Worm (Caenorhabditis elegans): ENCODE results near the gene F55C9.3.
"Not testable (repeated sequence)": the region's sequence is repeated elsewhere in the genome, so short reads cannot be mapped to it uniquely, and the experiment has no call there.

F55C9.3 gene

ce11 chrV:19317058-19317457, 29.1 kb upstream of the F55C9.3 start, which contains the start of gene srh-208:
Gene srh-208, plus strand, starts transcription at chrV:19317358.
- TF ChIP-seq fkh-10 (GFP tag; optimal IDR thresholded peaks at IDR 0.05); hmg-11 (tag; optimal IDR thresholded peaks at IDR 0.05); ceh-16 (tag; optimal IDR thresholded peaks at IDR 0.05): not testable (repeated sequence)

- TF ChIP-seq R02D3.7 (tag; optimal IDR thresholded peaks at IDR 0.05) = no peak
- no peak for TF ChIP-seq nhr-28 (tag; optimal IDR thresholded peaks at IDR 0.05)
- TF ChIP-seq nhr-12 (tag; optimal IDR thresholded peaks at IDR 0.05) = no peak
- TF ChIP-seq nhr-77 (tag; optimal IDR thresholded peaks at IDR 0.05) = no peak
- no peak for TF ChIP-seq unc-62 (GFP tag; optimal IDR thresholded peaks at IDR 0.05)
- no peak for TF ChIP-seq ceh-82 (tag; optimal IDR thresholded peaks at IDR 0.05)
- no peak for TF ChIP-seq egl-5 (tag; optimal IDR thresholded peaks at IDR 0.05)
- no peak for TF ChIP-seq ZK546.5 (tag; optimal IDR thresholded peaks at IDR 0.05)
- TF ChIP-seq zag-1 (tag; optimal IDR thresholded peaks at IDR 0.05) = no peak
- no peak for TF ChIP-seq tbx-2 (tag; optimal IDR thresholded peaks at IDR 0.05)
- no peak for TF ChIP-seq nhr-76 (tag; optimal IDR thresholded peaks at IDR 0.05)
- TF ChIP-seq nhr-23 (tag; optimal IDR thresholded peaks at IDR 0.05) = no peak
- no peak for TF ChIP-seq elt-2 (tag; optimal IDR thresholded peaks at IDR 0.05)
- TF ChIP-seq eor-1 (tag; optimal IDR thresholded peaks at IDR 0.05) = no peak
- no peak for TF ChIP-seq pqm-1 (tag; optimal IDR thresholded peaks at IDR 0.05)
- no peak for TF ChIP-seq ceh-9 (tag; optimal IDR thresholded peaks at IDR 0.05)
- no peak for TF ChIP-seq snpc-4 (tag; optimal IDR thresholded peaks at IDR 0.05)
- TF ChIP-seq nhr-67 (tag; optimal IDR thresholded peaks at IDR 0.05) = no peak
- no peak for TF ChIP-seq pha-4 (tag; optimal IDR thresholded peaks at IDR 0.05)
- no peak for TF ChIP-seq hmg-11 (tag; optimal IDR thresholded peaks at IDR 0.05)
These were observed 25.0 kb upstream of the F55C9.3 start, which contains the start of gene fbxb-64 for ce11 chrV:19312975-19313374. Gene fbxb-64, plus strand, starts transcription at chrV:19313275.

- no peak for TF ChIP-seq nhr-23 (tag; optimal IDR thresholded peaks at IDR 0.05)
- TF ChIP-seq ztf-11 (tag; optimal IDR thresholded peaks at IDR 0.05) = no peak
- TF ChIP-seq nhr-28 (tag; optimal IDR thresholded peaks at IDR 0.05) = no peak
- TF ChIP-seq fkh-10 (GFP tag; optimal IDR thresholded peaks at IDR 0.05) = no peak
- TF ChIP-seq ZK546.5 (tag; optimal IDR thresholded peaks at IDR 0.05) = no peak
- TF ChIP-seq nhr-237 (tag; optimal IDR thresholded peaks at IDR 0.05) = no peak
- TF ChIP-seq ztf-4 (tag; optimal IDR thresholded peaks at IDR 0.05) = no peak
- TF ChIP-seq lsy-12 (tag; optimal IDR thresholded peaks at IDR 0.05) = no peak
- no peak for TF ChIP-seq pha-4 (tag; optimal IDR thresholded peaks at IDR 0.05)
- no peak for TF ChIP-seq skn-1 (tag; optimal IDR thresholded peaks at IDR 0.05)
- no peak for TF ChIP-seq eor-1 (tag; optimal IDR thresholded peaks at IDR 0.05)
- TF ChIP-seq egl-5 (tag; optimal IDR thresholded peaks at IDR 0.05) = no peak
- no peak for TF ChIP-seq tbx-2 (tag; optimal IDR thresholded peaks at IDR 0.05)
- TF ChIP-seq ceh-28 (tag; optimal IDR thresholded peaks at IDR 0.05) = no peak
- no peak for TF ChIP-seq nhr-12 (tag; optimal IDR thresholded peaks at IDR 0.05)
- no peak for TF ChIP-seq pqm-1 (tag; optimal IDR thresholded peaks at IDR 0.05)
- TF ChIP-seq zag-1 (tag; optimal IDR thresholded peaks at IDR 0.05) = no peak
- TF ChIP-seq snpc-4 (tag; optimal IDR thresholded peaks at IDR 0.05) = no peak
These were observed 23.4 kb upstream of the F55C9.3 start, which contains the start of gene C43D7.8 for ce11 chrV:19311391-19311790. Gene C43D7.8, minus strand, starts transcription at chrV:19311491.

ce11 chrV:19309591-19309990, 21.6 kb upstream of the F55C9.3 start, which contains the start of gene F55C9.11:
Gene F55C9.11, minus strand, starts transcription at chrV:19309691.
- no peak for TF ChIP-seq ceh-9 (tag; optimal IDR thresholded peaks at IDR 0.05)
- TF ChIP-seq ama-1 (optimal IDR thresholded peaks at IDR 0.05) = no peak
- TF ChIP-seq nhr-67 (tag; optimal IDR thresholded peaks at IDR 0.05) = no peak
- no peak for TF ChIP-seq ZK546.5 (tag; optimal IDR thresholded peaks at IDR 0.05)
- no peak for TF ChIP-seq nhr-12 (tag; optimal IDR thresholded peaks at IDR 0.05)
- TF ChIP-seq ztf-4 (tag; optimal IDR thresholded peaks at IDR 0.05) = no peak
- TF ChIP-seq aly-2 (tag; optimal IDR thresholded peaks at IDR 0.05) = no peak
- TF ChIP-seq ceh-82 (tag; optimal IDR thresholded peaks at IDR 0.05) = no peak
- no peak for TF ChIP-seq unc-62 (GFP tag; optimal IDR thresholded peaks at IDR 0.05)
- TF ChIP-seq snpc-4 (tag; optimal IDR thresholded peaks at IDR 0.05) = no peak
- TF ChIP-seq tbx-2 (tag; optimal IDR thresholded peaks at IDR 0.05) = no peak
- TF ChIP-seq elt-3 (tag; optimal IDR thresholded peaks at IDR 0.05) = no peak
- TF ChIP-seq lsy-12 (tag; optimal IDR thresholded peaks at IDR 0.05) = no peak
- no peak for TF ChIP-seq mdl-1 (tag; optimal IDR thresholded peaks at IDR 0.05)
- no peak for TF ChIP-seq eor-1 (tag; optimal IDR thresholded peaks at IDR 0.05)
- TF ChIP-seq elt-1 (tag; optimal IDR thresholded peaks at IDR 0.05) = no peak
- TF ChIP-seq nhr-237 (tag; optimal IDR thresholded peaks at IDR 0.05) = no peak

- TF ChIP-seq fos-1 (tag; optimal IDR thresholded peaks at IDR 0.05) (no peak), nhr-237 (tag; optimal IDR thresholded peaks at IDR 0.05) (no peak), nhr-28 (tag; optimal IDR thresholded peaks at IDR 0.05) (no peak), fkh-10 (GFP tag; optimal IDR thresholded peaks at IDR 0.05) (no peak), unc-39 (tag; optimal IDR thresholded peaks at IDR 0.05) (no peak), pqm-1 (tag; optimal IDR thresholded peaks at IDR 0.05) (no peak), egl-27 (tag; optimal IDR thresholded peaks at IDR 0.05) (no peak), ztf-11 (tag; optimal IDR thresholded peaks at IDR 0.05) (no peak), elt-2 (tag; optimal IDR thresholded peaks at IDR 0.05) (no peak), R02D3.7 (tag; optimal IDR thresholded peaks at IDR 0.05) (no peak), ceh-16 (tag; optimal IDR thresholded peaks at IDR 0.05) (no peak), nhr-12 (tag; optimal IDR thresholded peaks at IDR 0.05) (no peak), mml-1 (tag; optimal IDR thresholded peaks at IDR 0.05) (no peak), lin-15B (tag; optimal IDR thresholded peaks at IDR 0.05) (no peak), egl-5 (tag; optimal IDR thresholded peaks at IDR 0.05) (no peak)
These were observed 20.2 kb upstream of the F55C9.3 start for ce11 chrV:19308137-19308536.

Measured in whole organism, L3 larva.